Fruit fly (Drosophila melanogaster) whole organism, embryonic: ENCODE results near the gene CG1299.

Experiments
- Atf-2 ChIP-seq: fragments of 200-800 bp; sonication (Bioruptor generic); optimal IDR thresholded peaks from 2 replicates; lab custom pipeline; 2016; ENCODE audit warnings: missing biosample characterization, missing genetic modification characterization
- Blimp-1 ChIP-seq: fragments of 200-800 bp; sonication (Bioruptor generic); optimal IDR thresholded peaks from 3 replicates; lab custom pipeline; 2018; ENCODE audit warnings: missing biosample characterization, missing genetic modification characterization, mild to moderate bottlenecking, moderate library complexity, missing genetic modification reagents
- CG10565 ChIP-seq: fragments of 200-800 bp; sonication (Bioruptor generic); optimal IDR thresholded peaks from 3 replicates; lab custom pipeline; 2016; ENCODE audit warnings: missing biosample characterization, mild to moderate bottlenecking, missing genetic modification characterization
- CG11723 ChIP-seq: fragments of 200-800 bp; sonication (Bioruptor generic); optimal IDR thresholded peaks from 2 replicates; lab custom pipeline; 2017; ENCODE audit warnings: missing biosample characterization, mild to moderate bottlenecking, missing genetic modification characterization
- CG13894 ChIP-seq: fragments of 200-800 bp; sonication (Bioruptor generic); optimal IDR thresholded peaks from 3 replicates; lab custom pipeline; 2018; ENCODE audit warnings: missing biosample characterization, mild to moderate bottlenecking, missing genetic modification characterization, moderate library complexity
- CG14441 ChIP-seq: fragments of 200-800 bp; sonication (Bioruptor generic); IDR thresholded peaks from 2 replicates; pipeline ENCODE4 v1.3.6; 2022; ENCODE audit warnings: missing biosample characterization, missing genetic modification characterization
- CG1603 ChIP-seq: fragments of 200-800 bp; sonication (Bioruptor generic); optimal IDR thresholded peaks from 2 replicates; lab custom pipeline; 2019; ENCODE audit warnings: missing biosample characterization, mild to moderate bottlenecking, missing genetic modification characterization, moderate library complexity
- CG30403 ChIP-seq: fragments of 200-800 bp; sonication (Bioruptor generic); optimal IDR thresholded peaks from 3 replicates; lab custom pipeline; 2016; ENCODE audit warnings: missing biosample characterization, missing genetic modification characterization
- CG3065 ChIP-seq: fragments of 200-800 bp; sonication (Bioruptor generic); optimal IDR thresholded peaks from 2 replicates; lab custom pipeline; 2016; ENCODE audit warnings: missing biosample characterization, missing genetic modification characterization
- CG34376 ChIP-seq: fragments of 200-800 bp; sonication (Bioruptor generic); optimal IDR thresholded peaks from 2 replicates; lab custom pipeline; 2018; ENCODE audit warnings: missing biosample characterization, mild to moderate bottlenecking, missing genetic modification characterization
- CG34422 ChIP-seq: fragments of 200-800 bp; sonication (Bioruptor generic); IDR thresholded peaks from 3 replicates; pipeline ENCODE4 v1.3.6; 2022; ENCODE audit warnings: missing biosample characterization, missing genetic modification characterization
- CG42726 ChIP-seq: fragments of 200-800 bp; sonication (Bioruptor generic); IDR thresholded peaks from 2 replicates; pipeline ENCODE4 v1.3.6; 2022; ENCODE audit warnings: missing biosample characterization, missing genetic modification characterization; ENCODE audit not compliant: partially characterized antibody
- CG4707 ChIP-seq: fragments of 200-800 bp; sonication (Bioruptor generic); optimal IDR thresholded peaks from 2 replicates; lab custom pipeline; 2018; ENCODE audit warnings: missing biosample characterization, mild to moderate bottlenecking, missing genetic modification characterization, moderate library complexity
- CG7987 ChIP-seq: fragments of 200-800 bp; sonication (Bioruptor generic); optimal IDR thresholded peaks from 2 replicates; lab custom pipeline; 2018; ENCODE audit warnings: missing biosample characterization, mild to moderate bottlenecking, missing genetic modification characterization, moderate library complexity
- CG8944 ChIP-seq: fragments of 200-800 bp; sonication (Bioruptor generic); optimal IDR thresholded peaks from 3 replicates; lab custom pipeline; 2016; ENCODE audit warnings: missing biosample characterization, missing genetic modification characterization
- D19A ChIP-seq: fragments of 200-800 bp; optimal IDR thresholded peaks from 3 replicates; lab custom pipeline; 2019; ENCODE audit warnings: missing biosample characterization, mild to moderate bottlenecking, missing genetic modification characterization, moderate library complexity
- Dek ChIP-seq: fragments of 200-800 bp; sonication (Bioruptor generic); optimal IDR thresholded peaks from 3 replicates; lab custom pipeline; 2019; ENCODE audit warnings: missing biosample characterization, mild to moderate bottlenecking, missing genetic modification characterization, moderate library complexity
- ERR ChIP-seq: fragments of 200-800 bp; sonication (Bioruptor generic); optimal IDR thresholded peaks from 2 replicates; lab custom pipeline; 2016; ENCODE audit warnings: missing biosample characterization, missing genetic modification characterization
- Ets65A ChIP-seq: fragments of 200-800 bp; sonication (Bioruptor generic); peaks from one replicate; lab custom pipeline; 2016; ENCODE audit warnings: missing biosample characterization, missing genetic modification characterization
- GATAe ChIP-seq: fragments of 200-800 bp; sonication (Bioruptor generic); conservative IDR thresholded peaks from 2 replicates; pipeline ENCODE4 v1.3.6; 2022; ENCODE audit warnings: missing biosample characterization, missing genetic modification characterization
- Hand ChIP-seq: fragments of 200-800 bp; sonication (Bioruptor generic); optimal IDR thresholded peaks from 2 replicates; lab custom pipeline; 2017; ENCODE audit warnings: mild to moderate bottlenecking, missing biosample characterization, missing genetic modification reagents, missing genetic modification characterization
- Hey ChIP-seq: fragments of 200-800 bp; sonication (Bioruptor generic); optimal IDR thresholded peaks from 3 replicates; lab custom pipeline; 2018; ENCODE audit warnings: missing biosample characterization, mild to moderate bottlenecking, missing genetic modification characterization
- Hr39 ChIP-seq: fragments of >200 bp; optimal IDR thresholded peaks from 2 replicates; lab custom pipeline; 2017
- Hsf ChIP-seq: fragments of 200-800 bp; sonication (Bioruptor generic); optimal IDR thresholded peaks from 3 replicates; lab custom pipeline; 2016; ENCODE audit warnings: missing biosample characterization, missing genetic modification characterization
- Med ChIP-seq: fragments of 200-800 bp; sonication (Bioruptor generic); peaks from one replicate; lab custom pipeline; 2016; ENCODE audit warnings: missing biosample characterization, missing genetic modification characterization, mild to moderate bottlenecking, inconsistent platforms, moderate library complexity
- Meics ChIP-seq: fragments of 200-800 bp; sonication (Bioruptor generic); optimal IDR thresholded peaks from 2 replicates; lab custom pipeline; 2017; ENCODE audit warnings: missing biosample characterization, mild to moderate bottlenecking, missing genetic modification characterization
- Mrtf ChIP-seq: fragments of 200-800 bp; sonication (Bioruptor generic); IDR thresholded peaks from 3 replicates; pipeline ENCODE4 v1.3.6; 2022; ENCODE audit warnings: missing biosample characterization, missing genetic modification characterization
- Nf-YC ChIP-seq: fragments of 200-800 bp; optimal IDR thresholded peaks from 3 replicates; lab custom pipeline; 2019; ENCODE audit warnings: missing biosample characterization, mild to moderate bottlenecking, missing genetic modification characterization, moderate library complexity
- Oaz ChIP-seq: fragments of 200-800 bp; sonication (Bioruptor generic); IDR thresholded peaks from 2 replicates; pipeline ENCODE4 v1.3.6; 2022; ENCODE audit warnings: missing biosample characterization, missing genetic modification characterization
- Poxn ChIP-seq: fragments of 200-800 bp; sonication (Bioruptor generic); IDR thresholded peaks from 2 replicates; pipeline ENCODE4 v1.3.6; 2022; ENCODE audit warnings: missing biosample characterization, missing genetic modification characterization
- Ravus ChIP-seq: fragments of 200-800 bp; sonication (Bioruptor generic); IDR thresholded peaks from 2 replicates; pipeline ENCODE4 v1.3.6; 2022; ENCODE audit warnings: missing biosample characterization, missing genetic modification characterization
- Usf ChIP-seq: fragments of 200-800 bp; sonication (Bioruptor generic); optimal IDR thresholded peaks from 2 replicates; lab custom pipeline; 2017; ENCODE audit warnings: missing genotype, missing biosample characterization, missing genetic modification characterization
- bigmax ChIP-seq: fragments of 200-800 bp; sonication (Bioruptor generic); optimal IDR thresholded peaks from 2 replicates; lab custom pipeline; 2018; ENCODE audit warnings: missing biosample characterization, mild to moderate bottlenecking, missing genetic modification characterization
- bowl ChIP-seq: fragments of 200-800 bp; sonication (Bioruptor generic); IDR thresholded peaks from 2 replicates; pipeline ENCODE4 v1.3.6; 2022; ENCODE audit warnings: missing biosample characterization, missing genetic modification characterization
- crp ChIP-seq, 2 experiments: fragments of 200-800 bp; sonication (Bioruptor generic); optimal IDR thresholded peaks; 2 replicates in 1 of 2; 3 replicates in 1 of 2; lab custom pipeline; 2017; ENCODE audit warnings: missing biosample characterization in 2 of 2, missing genetic modification characterization in 2 of 2, mild to moderate bottlenecking in 1 of 2, moderate library complexity in 1 of 2
- disco-r ChIP-seq: fragments of 200-800 bp; sonication (Bioruptor generic); optimal IDR thresholded peaks from 2 replicates; lab custom pipeline; 2016; ENCODE audit warnings: missing biosample characterization, missing genetic modification characterization
- exex ChIP-seq: fragments of 200-800 bp; sonication (Bioruptor generic); optimal IDR thresholded peaks from 4 replicates; lab custom pipeline; 2018; ENCODE audit warnings: missing biosample characterization, mild to moderate bottlenecking, missing genetic modification characterization, moderate library complexity
- fd102C ChIP-seq: fragments of 200-800 bp; sonication (Bioruptor generic); optimal IDR thresholded peaks from 2 replicates; lab custom pipeline; 2018; ENCODE audit warnings: missing biosample characterization, mild to moderate bottlenecking, missing genetic modification characterization, moderate library complexity
- fu2 ChIP-seq: fragments of 200-800 bp; sonication (Bioruptor generic); optimal IDR thresholded peaks from 2 replicates; lab custom pipeline; 2016; ENCODE audit warnings: missing biosample characterization, missing genetic modification characterization
- gcm2 ChIP-seq: fragments of 200-800 bp; sonication (Bioruptor generic); optimal IDR thresholded peaks from 2 replicates; lab custom pipeline; 2016; ENCODE audit warnings: missing biosample characterization, missing genetic modification characterization
- gsb ChIP-seq: fragments of 200-800 bp; sonication (Bioruptor generic); IDR thresholded peaks from 2 replicates; pipeline ENCODE4 v1.3.6; 2022; ENCODE audit warnings: missing biosample characterization, missing genetic modification characterization
- ind ChIP-seq: fragments of 200-800 bp; sonication (Bioruptor generic); optimal IDR thresholded peaks from 3 replicates; lab custom pipeline; 2016; ENCODE audit warnings: missing biosample characterization, missing genetic modification characterization
- jigr1 ChIP-seq: fragments of 200-800 bp; sonication (Bioruptor generic); IDR thresholded peaks from 3 replicates; pipeline ENCODE4 v1.3.6; 2022; ENCODE audit warnings: missing biosample characterization, missing genetic modification characterization
- prd ChIP-seq, 3 experiments: fragments of >200 bp in 2 of 3; fragments of 200-800 bp in 1 of 3; sonication (Bioruptor generic) in 1 of 3; optimal IDR thresholded peaks in 2 of 3; IDR thresholded peaks in 1 of 3; 2 replicates in 2 of 3; 3 replicates in 1 of 3; pipeline versions ENCODE4 v1.3.6 to Lab custom; 2017 to 2022; ENCODE audit warnings: missing biosample characterization in 1 of 3, missing genetic modification characterization in 1 of 3
- psq ChIP-seq: fragments of 200-800 bp; sonication (Bioruptor generic); optimal IDR thresholded peaks from 2 replicates; lab custom pipeline; 2017; ENCODE audit warnings: missing biosample characterization, missing genetic modification characterization
- sens ChIP-seq: fragments of 200-800 bp; sonication (Bioruptor generic); peaks from one replicate; lab custom pipeline; 2016; ENCODE audit warnings: missing biosample characterization, missing genetic modification characterization
- tll ChIP-seq, 2 experiments: fragments of 200-800 bp in 1 of 2; fragments of >200 bp in 1 of 2; sonication (Bioruptor generic) in 1 of 2; optimal IDR thresholded peaks; 2 replicates each; lab custom pipeline; 2017 to 2019; ENCODE audit warnings: missing biosample characterization in 2 of 2, missing genetic modification characterization in 2 of 2, mild to moderate bottlenecking in 1 of 2, moderate library complexity in 1 of 2
- trh ChIP-seq: fragments of 200-800 bp; sonication (Bioruptor generic); optimal IDR thresholded peaks from 2 replicates; lab custom pipeline; 2016; ENCODE audit warnings: missing biosample characterization, missing genetic modification characterization
- wek ChIP-seq: fragments of 200-800 bp; sonication (Bioruptor generic); optimal IDR thresholded peaks from 3 replicates; lab custom pipeline; 2018; ENCODE audit warnings: missing biosample characterization, mild to moderate bottlenecking, missing genetic modification characterization, moderate library complexity

The CG1299 gene

DNA sequence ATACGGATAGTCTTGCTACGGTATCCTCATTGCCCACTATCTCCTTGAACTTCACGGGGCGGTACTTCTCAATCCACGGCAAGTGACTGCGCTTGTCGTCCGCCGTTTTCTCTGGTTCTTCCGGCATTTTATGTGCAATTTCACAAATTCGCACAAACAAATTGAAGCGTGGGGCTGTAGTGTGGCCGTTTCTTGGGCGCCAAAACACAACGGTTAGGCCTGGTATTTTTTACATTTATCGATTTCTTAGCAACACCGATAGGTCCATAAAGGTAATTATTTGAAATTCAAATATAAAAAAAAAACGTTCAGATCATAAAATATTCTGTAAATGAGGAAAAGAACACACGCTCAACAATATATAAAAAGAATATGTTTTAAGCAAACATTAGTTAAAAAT is 12.6 kb upstream of the CG1299 start, which contains the start of gene RfC4 (continued):
- no peak for TF ChIP-seq prd (optimal IDR thresholded peaks at IDR 0.05; lab: Kevin White, UChicago)
- no peak for TF ChIP-seq prd (GFP tag; IDR thresholded peaks at IDR 0.05; lab: Robert Waterston, UW)
- TF ChIP-seq CG11723 (GFP tag; lab: Kevin White, UChicago) = no peak
- TF ChIP-seq CG3065 = no peak
- no peak for TF ChIP-seq Usf (GFP tag; lab: Kevin White, UChicago)
- TF ChIP-seq Med (GFP tag; lab: Kevin White, UChicago) = peak; percentile 53
- TF ChIP-seq tll (GFP tag; optimal IDR thresholded peaks at IDR 0.05; lab: Kevin White, UChicago) = no peak
- TF ChIP-seq Hand (GFP tag; lab: Kevin White, UChicago) = no peak
- no peak for TF ChIP-seq Ravus (GFP tag; lab: Robert Waterston, UW)

DNA sequence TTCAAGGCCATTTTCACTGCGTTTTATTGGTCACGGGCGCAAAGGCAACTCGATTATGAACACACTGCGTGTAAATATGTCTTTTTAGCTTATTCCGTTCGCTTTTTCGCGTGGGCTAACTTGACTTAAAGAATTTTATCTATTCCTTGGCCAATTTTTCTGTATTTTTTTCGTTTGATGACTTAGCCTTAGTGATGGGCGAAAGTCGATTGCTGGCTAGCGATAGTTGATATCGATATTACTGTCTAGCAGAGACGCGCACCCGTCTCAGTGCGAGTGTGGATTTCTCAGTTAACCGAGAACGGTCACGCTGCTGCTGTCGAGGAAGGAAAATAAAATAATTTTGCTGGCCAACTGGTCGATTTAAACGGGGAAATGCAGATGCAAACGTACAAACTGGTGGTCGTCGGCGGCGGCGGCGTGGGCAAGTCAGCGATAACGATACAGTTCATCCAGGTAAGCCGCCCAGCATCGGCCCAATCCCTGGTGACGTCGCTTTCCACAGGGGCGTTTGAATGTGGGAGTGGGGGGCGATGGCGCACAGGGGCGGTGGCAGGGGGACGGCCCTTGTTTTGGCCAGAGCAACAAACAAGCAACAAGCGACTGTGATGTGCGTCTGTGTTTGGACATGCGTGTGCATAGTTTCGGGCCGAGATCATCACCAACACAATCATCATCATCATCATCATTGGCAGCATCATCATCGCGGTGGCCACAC is 9.5 kb upstream of the CG1299 start, which contains the start of the genes Rop and Ras64B:
Gene Rop (minus strand): TSS at position 193 of the 718 bp plus-strand sequence.
Gene Ras64B (plus strand): TSS at position 273 of the 718 bp plus-strand sequence.
- TF ChIP-seq Nf-YC (tag; lab: Kevin White, UChicago) = peak; percentile 75
- no peak for TF ChIP-seq psq
- TF ChIP-seq GATAe (GFP tag; lab: Robert Waterston, UW) = no peak
- TF ChIP-seq Poxn (GFP tag; lab: Robert Waterston, UW) = no peak
- TF ChIP-seq crp (GFP tag; optimal IDR thresholded peaks at IDR 0.05; lab: Kevin White, UChicago) = peak in 1 of 2 experiments; percentile 25
- no peak for TF ChIP-seq exex (tag; lab: Kevin White, UChicago)
- no peak for TF ChIP-seq disco-r
- TF ChIP-seq trh (GFP tag; lab: Kevin White, UChicago) = no peak
- no peak for TF ChIP-seq gsb
- no peak for TF ChIP-seq Blimp-1
- no peak for TF ChIP-seq Hr39 (lab: Kevin White, UChicago)
- no peak for TF ChIP-seq fd102C (GFP tag; lab: Kevin White, UChicago)
- TF ChIP-seq Hey = no peak
- TF ChIP-seq CG4707 = no peak
- no peak for TF ChIP-seq CG8944 (GFP tag; lab: Kevin White, UChicago)
- TF ChIP-seq jigr1 (GFP tag; lab: Robert Waterston, UW) = no peak
- TF ChIP-seq Ets65A (GFP tag; lab: Kevin White, UChicago) = peak; percentile 89
- TF ChIP-seq CG42726 (GFP tag; lab: Robert Waterston, UW) = peak; percentile 83
- TF ChIP-seq D19A (tag; lab: Kevin White, UChicago) = no peak
- peak; percentile 43 for TF ChIP-seq Dek (tag; lab: Kevin White, UChicago)
- peak; percentile 22 for TF ChIP-seq ERR
- TF ChIP-seq CG30403 (GFP tag; lab: Kevin White, UChicago) = peak; percentile 38
- peak; percentile 41 for TF ChIP-seq CG13894
- TF ChIP-seq bigmax (GFP tag; lab: Kevin White, UChicago) = no peak
- no peak for TF ChIP-seq Hsf (GFP tag; lab: Kevin White, UChicago)
- TF ChIP-seq Mrtf = no peak
- no peak for TF ChIP-seq Atf-2 (GFP tag; lab: Kevin White, UChicago)
- TF ChIP-seq CG7987 (GFP tag; lab: Kevin White, UChicago) = peak; percentile 32
- peak; percentile 90 for TF ChIP-seq sens (GFP tag; lab: Kevin White, UChicago)
- peak; percentile 31 for TF ChIP-seq Meics (GFP tag; lab: Kevin White, UChicago)
- TF ChIP-seq CG34422 (GFP tag; lab: Robert Waterston, UW) = peak; percentile 57; the same call in 2 of the 3 replicates
- TF ChIP-seq CG34376 (GFP tag; lab: Kevin White, UChicago) = peak; percentile 65
- TF ChIP-seq bowl = no peak
- TF ChIP-seq gcm2 (GFP tag; lab: Kevin White, UChicago) = no peak
- TF ChIP-seq Oaz = no peak
- TF ChIP-seq fu2 (GFP tag; lab: Kevin White, UChicago) = no peak
- TF ChIP-seq wek = no peak
- no peak for TF ChIP-seq CG14441 (GFP tag; lab: Robert Waterston, UW)
- no peak for TF ChIP-seq CG10565 (GFP tag; lab: Kevin White, UChicago)
- no peak for TF ChIP-seq ind (GFP tag; lab: Kevin White, UChicago)
- peak; percentile 85 for TF ChIP-seq CG1603 (tag; lab: Kevin White, UChicago)
